Worm (Caenorhabditis elegans): ENCODE data around the gene C29E4.11.

Gene C29E4.11

ce11 chrIII:7953208-7953607 lies 4.7 kb downstream of the C29E4.11 start, which contains the start of gene let-754 (continued):
- no peak for TF ChIP-seq nhr-47 (tag; optimal IDR thresholded peaks at IDR 0.05)

ce11 chrIII:7952077-7952765 lies 5.7 kb downstream of the C29E4.11 start, which contains the start of gene C29E4.15:
Gene C29E4.15, plus strand, starts transcription at chrIII:7952623.
- TF ChIP-seq ztf-4 (tag; optimal IDR thresholded peaks at IDR 0.05), result no peak
- TF ChIP-seq dsc-1 (tag; optimal IDR thresholded peaks at IDR 0.05), result no peak
- TF ChIP-seq C34B4.2 (tag; optimal IDR thresholded peaks at IDR 0.05), result no peak
- no peak for TF ChIP-seq ets-5 (GFP tag; IDR thresholded peaks at IDR 0.05)
- TF ChIP-seq ceh-90 (tag; optimal IDR thresholded peaks at IDR 0.05), result no peak
- TF ChIP-seq nhr-237 (tag; optimal IDR thresholded peaks at IDR 0.05), result no peak
- TF ChIP-seq ama-1 (optimal IDR thresholded peaks at IDR 0.05), result no peak
- no peak for TF ChIP-seq C16A3.4 (tag; optimal IDR thresholded peaks at IDR 0.05)
- peak; percentile 33; the same call in 1 of the 2 replicates for TF ChIP-seq isw-1 (GFP tag; IDR thresholded peaks at IDR 0.05)
- no peak for TF ChIP-seq lin-13 (GFP tag; optimal IDR thresholded peaks at IDR 0.05)
- TF ChIP-seq efl-3 (GFP tag; optimal IDR thresholded peaks at IDR 0.05), result no peak
- peak; percentile 58 for TF ChIP-seq nhr-47 (tag; optimal IDR thresholded peaks at IDR 0.05)
- TF ChIP-seq sptf-1 (tag; optimal IDR thresholded peaks at IDR 0.05), result no peak
- TF ChIP-seq unc-130 (tag; optimal IDR thresholded peaks at IDR 0.05), result no peak
- TF ChIP-seq fkh-8 (tag; optimal IDR thresholded peaks at IDR 0.05), result peak; percentile 29
- peak; percentile 40 for TF ChIP-seq unc-86 (tag; optimal IDR thresholded peaks at IDR 0.05)
- peak; percentile 30 for TF ChIP-seq F16B12.6 (tag; optimal IDR thresholded peaks at IDR 0.05)
- peak; percentile 37 for TF ChIP-seq xbp-1 (tag; optimal IDR thresholded peaks at IDR 0.05)
- no peak for TF ChIP-seq egl-27 (tag; optimal IDR thresholded peaks at IDR 0.05)
- TF ChIP-seq nhr-19 (GFP tag; conservative IDR thresholded peaks at IDR 0.05), result peak; percentile 52
- TF ChIP-seq C04F5.9 (tag; optimal IDR thresholded peaks at IDR 0.05), result no peak
- TF ChIP-seq mdl-1 (tag; optimal IDR thresholded peaks at IDR 0.05), result peak in 1 of 2 experiments; percentile 24
- TF ChIP-seq lsy-2 (tag; optimal IDR thresholded peaks at IDR 0.05), result peak; percentile 53 to 73
- peak; percentile 64 for TF ChIP-seq blmp-1 (tag; optimal IDR thresholded peaks at IDR 0.05)
- no peak for TF ChIP-seq lin-14 (GFP tag; optimal IDR thresholded peaks at IDR 0.05)
- TF ChIP-seq ceh-8 (GFP tag; optimal IDR thresholded peaks at IDR 0.05), result no peak
- peak; percentile 47 for TF ChIP-seq swsn-7 (tag; optimal IDR thresholded peaks at IDR 0.05)
- no peak for TF ChIP-seq elt-3 (tag; optimal IDR thresholded peaks at IDR 0.05)
- TF ChIP-seq lin-35 (GFP tag; optimal IDR thresholded peaks at IDR 0.05), result peak; percentile 74 to 91
- TF ChIP-seq fkh-10 (GFP tag; optimal IDR thresholded peaks at IDR 0.05), result no peak
- TF ChIP-seq ces-1 (GFP tag; optimal IDR thresholded peaks at IDR 0.05), result no peak
- peak; percentile 34 for TF ChIP-seq skn-1 (tag; optimal IDR thresholded peaks at IDR 0.05)
- TF ChIP-seq pqm-1 (tag; optimal IDR thresholded peaks at IDR 0.05), result no peak
- TF ChIP-seq rnt-1 (tag; optimal IDR thresholded peaks at IDR 0.05), result peak; percentile 68
- TF ChIP-seq efl-1 (optimal IDR thresholded peaks at IDR 0.05), result peak; percentile 92
- TF ChIP-seq efl-1 (GFP tag; optimal IDR thresholded peaks at IDR 0.05 in 1 of 2), result peak; percentile 90 to 98
- no peak for TF ChIP-seq lir-3 (tag; optimal IDR thresholded peaks at IDR 0.05; ENCODE audit: poor library complexity)
- peak; percentile 48 for TF ChIP-seq nhr-20 (tag; optimal IDR thresholded peaks at IDR 0.05)
- TF ChIP-seq ceh-82 (tag; optimal IDR thresholded peaks at IDR 0.05), result peak in 1 of 3 experiments; percentile 43
- peak; percentile 17 for TF ChIP-seq lin-15B (tag; optimal IDR thresholded peaks at IDR 0.05)
- TF ChIP-seq nhr-77 (tag; optimal IDR thresholded peaks at IDR 0.05), result no peak
- TF ChIP-seq jun-1 (tag; optimal IDR thresholded peaks at IDR 0.05), result no peak
- no peak for TF ChIP-seq Y116A8C.19 (tag; optimal IDR thresholded peaks at IDR 0.05; ENCODE audit: borderline replicate concordance)
- TF ChIP-seq nhr-71 (tag; optimal IDR thresholded peaks at IDR 0.05), result peak; percentile 70
- no peak for TF ChIP-seq grh-1 (GFP tag; IDR thresholded peaks at IDR 0.05)
- TF ChIP-seq tbx-2 (tag; optimal IDR thresholded peaks at IDR 0.05), result peak; percentile 21
- TF ChIP-seq mab-9 (GFP tag; IDR thresholded peaks at IDR 0.05), result no peak
- no peak for TF ChIP-seq hpl-2 (GFP tag; optimal IDR thresholded peaks at IDR 0.05)
- peak; percentile 58 for TF ChIP-seq snu-23 (GFP tag; optimal IDR thresholded peaks at IDR 0.05)
- TF ChIP-seq hlh-17 (GFP tag; optimal IDR thresholded peaks at IDR 0.05; ENCODE audit: borderline replicate concordance), result no peak
